Fruit fly (Drosophila melanogaster): Measurements from ENCODE around the gene CG15731.
A peak's percentile ranks its signal among the peaks of the same experiment; 100 is the strongest.

CG15731 gene

dm6 chrX:12472244-12472736 lies 14.7 kb upstream of the CG15731 start (continued):
- TF ChIP-seq CG8388 (GFP tag; optimal IDR thresholded peaks at IDR 0.05) (peak; percentile 89), Stat92E (GFP tag; optimal IDR thresholded peaks at IDR 0.05) (no peak), CG14667 (GFP tag; IDR thresholded peaks at IDR 0.05) (peak; percentile 89), dati (GFP tag; IDR thresholded peaks at IDR 0.05) (peak; percentile 64; the same call in 1 of the 2 replicates), CG2129 (GFP tag; IDR thresholded peaks at IDR 0.05; ENCODE audit: partially characterized antibody) (no peak), B-H2 (GFP tag; optimal IDR thresholded peaks at IDR 0.05) (peak; percentile 92), CG12236 (GFP tag; optimal IDR thresholded peaks at IDR 0.05) (no peak), da (GFP tag; optimal IDR thresholded peaks at IDR 0.05) (no peak), CG6689 (GFP tag; IDR thresholded peaks at IDR 0.05) (peak; percentile 93), CG15601 (tag; optimal IDR thresholded peaks at IDR 0.05) (peak; percentile 89), ttk (GFP tag; IDR thresholded peaks at IDR 0.05) (peak; percentile 94), HLH4C (GFP tag; IDR thresholded peaks at IDR 0.05; ENCODE audit: partially characterized antibody) (no peak), al (GFP tag; IDR thresholded peaks at IDR 0.05) (peak; percentile 94), CG2875 (GFP tag; optimal IDR thresholded peaks at IDR 0.05) (peak; percentile 84), pb (GFP tag; optimal IDR thresholded peaks at IDR 0.05) (no peak), Bgb (GFP tag; IDR thresholded peaks at IDR 0.05; ENCODE audit: partially characterized antibody) (no peak), Atf3 (GFP tag; optimal IDR thresholded peaks at IDR 0.05) (no peak), Spps (tag; optimal IDR thresholded peaks at IDR 0.05) (peak; percentile 73), CG2678 (tag; optimal IDR thresholded peaks at IDR 0.05) (peak; percentile 98), knrl (GFP tag; IDR thresholded peaks at IDR 0.05; ENCODE audit: partially characterized antibody) (no peak), Rx (GFP tag; IDR thresholded peaks at IDR 0.05) (peak; percentile 85), Bteb2 (GFP tag; optimal IDR thresholded peaks at IDR 0.05) (peak; percentile 78), Chrac-16 (GFP tag; optimal IDR thresholded peaks at IDR 0.05) (peak; percentile 91), so (GFP tag; IDR thresholded peaks at IDR 0.05) (peak; percentile 93), Sry-δ (GFP tag; optimal IDR thresholded peaks at IDR 0.05) (no peak), Dip2 (GFP tag; IDR thresholded peaks at IDR 0.05) (peak; percentile 60), Ssrp (tag; optimal IDR thresholded peaks at IDR 0.05) (peak; percentile 89), Mrtf (GFP tag; IDR thresholded peaks at IDR 0.05) (peak; percentile 89; the same call in 2 of the 3 replicates), ash1 (GFP tag; optimal IDR thresholded peaks at IDR 0.05) (peak; percentile 66), CG15073 (GFP tag; optimal IDR thresholded peaks at IDR 0.05) (peak; percentile 48), mirr (GFP tag; optimal IDR thresholded peaks at IDR 0.05) (peak; percentile 81), ase (GFP tag; IDR thresholded peaks at IDR 0.05) (peak; percentile 90), Dad (GFP tag; optimal IDR thresholded peaks at IDR 0.05) (peak; percentile 57), trh (GFP tag; optimal IDR thresholded peaks at IDR 0.05) (peak; percentile 77), CG16863 (GFP tag; optimal IDR thresholded peaks at IDR 0.05) (peak; percentile 46), ap (GFP tag; IDR thresholded peaks at IDR 0.05) (peak; percentile 88), pnt (GFP tag; optimal IDR thresholded peaks at IDR 0.05) (peak; percentile 63), NC2α (GFP tag; optimal IDR thresholded peaks at IDR 0.05) (peak; percentile 30), hbn (GFP tag; IDR thresholded peaks at IDR 0.05; ENCODE audit: partially characterized antibody) (no peak), CG2116 (GFP tag; optimal IDR thresholded peaks at IDR 0.05) (peak; percentile 71), wor (GFP tag; IDR thresholded peaks at IDR 0.05) (peak; percentile 92), Tbp (GFP tag; optimal IDR thresholded peaks at IDR 0.05) (no peak), Hr3 (GFP tag; optimal IDR thresholded peaks at IDR 0.05) (peak; percentile 88), tna (GFP tag; IDR thresholded peaks at IDR 0.05; ENCODE audit: partially characterized antibody) (no peak), unc-4 (GFP tag; IDR thresholded peaks at IDR 0.05; ENCODE audit: partially characterized antibody) (no peak), br (optimal IDR thresholded peaks at IDR 0.05) (no peak), CG6813 (GFP tag; optimal IDR thresholded peaks at IDR 0.05) (peak; percentile 88), hb (GFP tag; IDR thresholded peaks at IDR 0.05; ENCODE audit: partially characterized antibody) (no peak), CG10565 (GFP tag; optimal IDR thresholded peaks at IDR 0.05) (peak; percentile 57), Xrp1 (GFP tag; IDR thresholded peaks at IDR 0.05) (peak; percentile 92), lab (GFP tag; optimal IDR thresholded peaks at IDR 0.05) (peak; percentile 97)
